Worm (Caenorhabditis elegans): ENCODE results near the gene slc-36.5.

The slc-36.5 gene

ce11 chrII:6888661-6889579 is 12.1 kb upstream of the slc-36.5 start:
- TF ChIP-seq sma-9 (GFP tag; optimal IDR thresholded peaks at IDR 0.05) (no peak), sma-9 (tag; optimal IDR thresholded peaks at IDR 0.05) (no peak), nhr-6 (tag; optimal IDR thresholded peaks at IDR 0.05) (no peak), ceh-16 (tag; optimal IDR thresholded peaks at IDR 0.05) (peak; percentile 3), mab-5 (tag; optimal IDR thresholded peaks at IDR 0.05) (no peak), ama-1 (optimal IDR thresholded peaks at IDR 0.05) (peak; percentile 81)

ce11 chrII:6888211-6888610 is 11.4 kb upstream of the slc-36.5 start:
- TF ChIP-seq nhr-77 (tag; optimal IDR thresholded peaks at IDR 0.05), result no peak
- no peak for TF ChIP-seq ztf-11 (tag; optimal IDR thresholded peaks at IDR 0.05)
- TF ChIP-seq unc-62 (GFP tag; optimal IDR thresholded peaks at IDR 0.05), result no peak
- TF ChIP-seq lin-39 (tag; optimal IDR thresholded peaks at IDR 0.05), result no peak
- TF ChIP-seq lin-11 (tag; optimal IDR thresholded peaks at IDR 0.05), result no peak
- TF ChIP-seq dmd-4 (tag; optimal IDR thresholded peaks at IDR 0.05), result no peak
- no peak for TF ChIP-seq mdl-1 (tag; optimal IDR thresholded peaks at IDR 0.05)
- TF ChIP-seq crh-2 (tag; optimal IDR thresholded peaks at IDR 0.05), result peak; percentile 79
- TF ChIP-seq nhr-6 (tag; optimal IDR thresholded peaks at IDR 0.05), result peak; percentile 46
- TF ChIP-seq zag-1 (tag; optimal IDR thresholded peaks at IDR 0.05), result no peak
- TF ChIP-seq lin-13 (GFP tag; optimal IDR thresholded peaks at IDR 0.05), result peak; percentile 68
- peak; percentile 16 for TF ChIP-seq C34F6.9 (tag; optimal IDR thresholded peaks at IDR 0.05)
- TF ChIP-seq Y55F3AM.14 (GFP tag; optimal IDR thresholded peaks at IDR 0.05), result peak; percentile 42
- no peak for TF ChIP-seq fos-1 (tag; optimal IDR thresholded peaks at IDR 0.05)
- peak; percentile 62 for TF ChIP-seq gmeb-1 (tag; optimal IDR thresholded peaks at IDR 0.05)
- TF ChIP-seq nhr-25 (tag; optimal IDR thresholded peaks at IDR 0.05), result peak; percentile 25
- TF ChIP-seq sma-3 (GFP tag; optimal IDR thresholded peaks at IDR 0.05), result peak; percentile 36
- TF ChIP-seq sma-9 (GFP tag; optimal IDR thresholded peaks at IDR 0.05), result peak; percentile 49
- TF ChIP-seq sma-9 (tag; optimal IDR thresholded peaks at IDR 0.05), result no peak
- TF ChIP-seq peb-1 (tag; optimal IDR thresholded peaks at IDR 0.05), result no peak
- TF ChIP-seq nhr-21 (tag; optimal IDR thresholded peaks at IDR 0.05), result no peak
- TF ChIP-seq elt-1 (tag; optimal IDR thresholded peaks at IDR 0.05), result no peak
- peak; percentile 18 for TF ChIP-seq unc-55 (GFP tag; optimal IDR thresholded peaks at IDR 0.05)
- no peak for TF ChIP-seq nhr-10 (tag; optimal IDR thresholded peaks at IDR 0.05)
- no peak for TF ChIP-seq unc-39 (tag; optimal IDR thresholded peaks at IDR 0.05)
- TF ChIP-seq nhr-23 (tag; optimal IDR thresholded peaks at IDR 0.05), result no peak
- peak; percentile 36 for TF ChIP-seq nhr-129 (tag; optimal IDR thresholded peaks at IDR 0.05)
- TF ChIP-seq alr-1 (tag; optimal IDR thresholded peaks at IDR 0.05), result no peak
- TF ChIP-seq F13H6.1 (tag; optimal IDR thresholded peaks at IDR 0.05), result peak; percentile 35
- TF ChIP-seq R02D3.7 (tag; optimal IDR thresholded peaks at IDR 0.05), result no peak
- TF ChIP-seq nhr-11 (tag; optimal IDR thresholded peaks at IDR 0.05), result no peak
- TF ChIP-seq mab-5 (tag; optimal IDR thresholded peaks at IDR 0.05), result peak; percentile 3
- TF ChIP-seq ztf-4 (tag; optimal IDR thresholded peaks at IDR 0.05), result peak; percentile 89
- TF ChIP-seq sem-4 (tag; optimal IDR thresholded peaks at IDR 0.05), result peak; percentile 32
- TF ChIP-seq skn-1 (tag; optimal IDR thresholded peaks at IDR 0.05), result no peak
- peak; percentile 63 for TF ChIP-seq ama-1 (optimal IDR thresholded peaks at IDR 0.05)
- peak in 1 of 2 experiments; percentile 74 for TF ChIP-seq lsy-2 (tag; optimal IDR thresholded peaks at IDR 0.05)

ce11 chrII:6887319-6888005 is 10.6 kb upstream of the slc-36.5 start, which contains the start of gene pmp-2:
pmp-2 (minus strand) TSS chrII:6887805.
- peak; percentile 5 for TF ChIP-seq nhr-129 (tag; optimal IDR thresholded peaks at IDR 0.05)
- peak; percentile 33 for TF ChIP-seq fos-1 (tag; optimal IDR thresholded peaks at IDR 0.05)
- no peak for TF ChIP-seq R02D3.7 (tag; optimal IDR thresholded peaks at IDR 0.05)

Data from whole organism, L2 larva.